Worm (Caenorhabditis elegans): ENCODE results near the gene rsp-2.

DNA sequence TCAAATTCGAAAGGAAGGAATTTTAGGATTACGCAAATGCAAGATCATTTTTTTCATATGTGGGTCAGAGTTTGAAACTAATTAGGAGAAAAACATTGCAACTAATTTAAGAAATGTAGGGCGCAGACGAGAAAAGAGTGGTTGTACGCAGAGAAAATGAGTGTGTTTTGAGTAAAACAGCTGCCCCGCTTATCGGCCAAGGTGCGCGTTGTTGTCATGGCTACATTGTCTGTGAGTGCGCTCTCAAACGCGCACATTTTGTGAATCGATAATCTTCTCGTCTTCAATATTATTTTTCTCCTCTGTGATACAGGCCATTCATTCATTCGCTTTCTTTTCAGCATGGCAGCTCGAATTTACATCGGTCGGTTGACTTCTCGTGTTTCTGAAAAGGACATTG is 884 bp upstream of the rsp-2 start:
- TF ChIP-seq flt-1 (GFP tag; IDR thresholded peaks at IDR 0.05), result no peak
- TF ChIP-seq ref-1 (GFP tag; conservative IDR thresholded peaks at IDR 0.05), result no peak
- TF ChIP-seq T22C8.4 (GFP tag; IDR thresholded peaks at IDR 0.05), result no peak
- TF ChIP-seq ztf-29 (GFP tag; IDR thresholded peaks at IDR 0.05), result no peak
- no peak for TF ChIP-seq cog-1 (tag; optimal IDR thresholded peaks at IDR 0.05)
- TF ChIP-seq ztf-23 (GFP tag; IDR thresholded peaks at IDR 0.05), result no peak
